Fruit fly (Drosophila melanogaster): ENCODE data around the gene Las.

The Las gene

DNA sequence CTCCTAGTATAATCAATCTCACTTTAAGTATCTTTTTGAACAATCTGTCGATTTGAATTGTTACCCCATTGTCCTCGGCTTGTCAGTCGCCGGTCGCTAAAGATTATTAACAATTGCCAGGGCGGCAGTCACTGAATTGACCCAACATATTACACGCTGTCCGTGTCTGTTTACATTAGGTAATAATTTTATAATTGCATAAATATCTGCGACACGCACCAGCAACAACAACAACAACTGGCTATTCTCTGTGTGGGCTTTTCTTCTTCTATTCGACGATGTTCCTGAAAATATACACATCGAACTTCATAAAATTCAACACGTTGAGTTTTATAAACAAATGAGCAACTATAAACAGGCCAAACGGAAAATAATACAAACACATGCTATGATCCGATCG is 16.6 kb upstream of the Las start:
- TF ChIP-seq sv (GFP tag; optimal IDR thresholded peaks at IDR 0.05) (no peak), Mio (GFP tag; optimal IDR thresholded peaks at IDR 0.05) (no peak), N (GFP tag; optimal IDR thresholded peaks at IDR 0.05) (no peak), OdsH (GFP tag; optimal IDR thresholded peaks at IDR 0.05) (no peak), brk (GFP tag; optimal IDR thresholded peaks at IDR 0.05) (no peak), foxo (GFP tag; optimal IDR thresholded peaks at IDR 0.05) (no peak), psq (GFP tag; optimal IDR thresholded peaks at IDR 0.05) (no peak)

DNA sequence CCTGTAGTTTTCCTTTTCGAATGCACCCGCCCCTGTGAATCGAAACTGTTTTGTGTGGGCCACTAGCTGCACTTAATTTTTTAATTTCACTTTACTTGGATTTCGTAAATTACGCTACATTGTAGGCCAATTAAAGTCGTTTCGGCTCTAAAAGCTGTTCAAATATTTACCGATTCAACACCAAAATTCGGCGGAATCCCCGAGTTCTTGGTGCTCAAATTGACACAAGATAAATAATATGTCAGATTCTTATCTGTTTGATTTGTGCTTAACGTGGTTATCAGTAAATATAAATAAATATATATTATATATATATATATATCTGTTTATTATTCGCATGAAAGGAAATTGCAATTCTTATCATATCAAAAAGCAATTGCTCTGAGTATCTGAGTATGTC is 15.8 kb upstream of the Las start:
- TF ChIP-seq Hnf4 (GFP tag; optimal IDR thresholded peaks at IDR 0.05) (peak; percentile 57), Sp1 (GFP tag; optimal IDR thresholded peaks at IDR 0.05) (peak; percentile 79), lola (GFP tag; optimal IDR thresholded peaks at IDR 0.05) (no peak), jim (GFP tag; optimal IDR thresholded peaks at IDR 0.05) (no peak), OdsH (GFP tag; optimal IDR thresholded peaks at IDR 0.05) (peak; percentile 51), fru (GFP tag; optimal IDR thresholded peaks at IDR 0.05) (peak; percentile 4), pan (optimal IDR thresholded peaks at IDR 0.05) (no peak), brk (GFP tag; optimal IDR thresholded peaks at IDR 0.05) (peak; percentile 43), h (GFP tag; optimal IDR thresholded peaks at IDR 0.05) (peak; percentile 67), Dfd (GFP tag; optimal IDR thresholded peaks at IDR 0.05) (no peak), foxo (GFP tag; optimal IDR thresholded peaks at IDR 0.05) (peak in 1 of 2 experiments; percentile 58), woc (GFP tag; optimal IDR thresholded peaks at IDR 0.05) (no peak), Rel (GFP tag; optimal IDR thresholded peaks at IDR 0.05) (peak; percentile 16), Rel (tag; optimal IDR thresholded peaks at IDR 0.05) (peak; percentile 99), Mio (GFP tag; optimal IDR thresholded peaks at IDR 0.05) (no peak), br (GFP tag; optimal IDR thresholded peaks at IDR 0.05) (peak; percentile 24), N (GFP tag; optimal IDR thresholded peaks at IDR 0.05) (no peak), CG9705 (GFP tag; optimal IDR thresholded peaks at IDR 0.05) (peak; percentile 78), psq (GFP tag; optimal IDR thresholded peaks at IDR 0.05) (peak; percentile 32), rgr (GFP tag; optimal IDR thresholded peaks at IDR 0.05) (peak; percentile 76), CrebA (GFP tag; optimal IDR thresholded peaks at IDR 0.05; ENCODE audit: borderline replicate concordance) (no peak), HLH106 (tag; optimal IDR thresholded peaks at IDR 0.05) (peak; percentile 67), tai (GFP tag; optimal IDR thresholded peaks at IDR 0.05) (no peak), Hr83 (GFP tag; optimal IDR thresholded peaks at IDR 0.05; ENCODE audit: poor library complexity, severe bottlenecking) (peak; percentile 76), dmrt93B (GFP tag; optimal IDR thresholded peaks at IDR 0.05) (peak; percentile 54), sv (GFP tag; optimal IDR thresholded peaks at IDR 0.05) (no peak), dl (GFP tag; optimal IDR thresholded peaks at IDR 0.05; ENCODE audit: insufficient read depth in 1 of 2, partially characterized antibody in 2 of 2) (no peak)

DNA sequence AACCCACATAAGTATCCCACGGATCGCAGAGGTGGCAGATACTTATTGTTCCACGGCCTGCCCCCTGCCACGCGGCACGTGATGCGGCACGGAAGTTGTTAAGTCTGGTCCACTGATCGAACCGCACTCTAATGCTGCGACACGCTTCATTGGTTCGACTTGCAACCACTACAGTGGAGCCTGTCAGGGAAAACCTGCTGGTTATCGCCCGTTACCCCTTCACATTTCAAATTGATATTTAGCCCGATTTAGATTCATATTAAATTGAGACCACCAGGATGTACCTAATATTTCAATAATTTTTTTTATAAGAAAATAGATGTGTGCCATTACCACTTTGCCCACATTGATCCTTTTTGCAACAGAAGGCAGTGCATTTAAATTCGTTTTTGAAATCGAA is 15.2 kb upstream of the Las start:
- TF ChIP-seq dl (GFP tag; optimal IDR thresholded peaks at IDR 0.05; ENCODE audit: insufficient read depth in 1 of 2, partially characterized antibody in 2 of 2): no peak
- TF ChIP-seq ey (GFP tag; optimal IDR thresholded peaks at IDR 0.05): peak; percentile 25

DNA sequence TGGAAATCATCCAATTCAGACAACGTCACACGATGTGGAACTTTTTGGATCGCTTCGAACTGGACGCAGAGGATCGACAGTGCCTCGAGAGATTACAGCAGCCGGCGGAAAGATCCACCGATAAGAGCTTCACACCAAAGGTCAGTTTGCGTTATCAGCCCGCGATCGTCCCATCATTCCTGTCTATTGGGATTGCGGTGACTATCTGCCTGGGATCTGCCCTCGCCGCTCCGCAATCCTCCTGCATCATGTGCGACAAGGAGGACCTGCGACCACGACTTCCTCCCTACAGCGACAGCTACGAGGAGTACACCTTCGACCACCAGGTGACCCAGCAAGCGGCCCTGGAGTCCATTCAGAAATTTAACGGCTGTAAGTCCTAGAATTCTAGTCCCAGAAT is 13.9 kb upstream of the Las start:
- no peak for TF ChIP-seq Hr83 (GFP tag; optimal IDR thresholded peaks at IDR 0.05; ENCODE audit: poor library complexity, severe bottlenecking)
- TF ChIP-seq Jra (GFP tag; optimal IDR thresholded peaks at IDR 0.05): no peak
- no peak for TF ChIP-seq Rel (GFP tag; optimal IDR thresholded peaks at IDR 0.05)
- peak; percentile 48 for TF ChIP-seq Rel (tag; optimal IDR thresholded peaks at IDR 0.05)
- no peak for TF ChIP-seq jim (GFP tag; optimal IDR thresholded peaks at IDR 0.05)
- no peak for TF ChIP-seq h (GFP tag; optimal IDR thresholded peaks at IDR 0.05)

DNA sequence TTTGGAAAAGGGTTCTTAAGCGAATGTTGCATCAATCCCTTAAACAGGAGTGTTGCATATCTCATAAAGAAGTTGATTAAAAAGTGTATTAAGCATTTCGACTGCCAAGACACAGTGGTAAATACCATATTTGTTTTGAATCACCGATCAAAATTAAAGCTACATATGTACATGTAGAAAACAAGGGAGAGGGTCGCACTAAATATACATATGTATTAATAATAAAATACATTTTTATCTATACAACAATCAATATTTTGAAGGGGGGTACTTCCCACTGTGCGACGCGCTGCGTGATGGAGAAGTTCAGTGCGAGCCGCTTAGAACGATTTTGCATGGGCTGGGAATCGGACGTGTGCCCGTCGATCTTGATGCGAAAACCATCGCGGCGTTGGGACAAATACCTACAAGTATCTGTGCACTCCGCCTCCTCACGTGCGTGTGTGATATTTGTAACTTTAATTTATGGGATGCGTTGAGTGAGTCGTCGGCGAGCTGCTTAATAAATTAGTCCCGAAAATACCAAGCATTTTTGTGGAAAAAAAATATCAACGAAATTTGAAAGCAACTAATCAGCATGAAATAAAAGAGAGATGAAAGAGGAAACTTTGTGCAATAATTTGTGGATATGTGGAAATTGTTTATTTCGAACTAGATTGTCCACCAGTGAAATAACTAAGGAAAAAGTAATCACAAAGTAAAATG is 12.8 kb upstream of the Las start:
- no peak for TF ChIP-seq pan (optimal IDR thresholded peaks at IDR 0.05)
- no peak for TF ChIP-seq Dif (GFP tag; optimal IDR thresholded peaks at IDR 0.05; ENCODE audit: partially characterized antibody)
- TF ChIP-seq Abd-B (GFP tag; optimal IDR thresholded peaks at IDR 0.05): no peak
- TF ChIP-seq Mio (GFP tag; optimal IDR thresholded peaks at IDR 0.05): no peak
- TF ChIP-seq GATAd (GFP tag; optimal IDR thresholded peaks at IDR 0.05): peak; percentile 59
- TF ChIP-seq HLH106 (tag; optimal IDR thresholded peaks at IDR 0.05): peak; percentile 84
- TF ChIP-seq Myc (optimal IDR thresholded peaks at IDR 0.05): no peak
- TF ChIP-seq Vsx2 (GFP tag; optimal IDR thresholded peaks at IDR 0.05; ENCODE audit: partially characterized antibody): no peak
- peak; percentile 92 for TF ChIP-seq brk (GFP tag; optimal IDR thresholded peaks at IDR 0.05)
- TF ChIP-seq psq (GFP tag; optimal IDR thresholded peaks at IDR 0.05): peak; percentile 88
- peak; percentile 95 for TF ChIP-seq h (GFP tag; optimal IDR thresholded peaks at IDR 0.05)
- TF ChIP-seq N (GFP tag; optimal IDR thresholded peaks at IDR 0.05): no peak
- TF ChIP-seq rgr (GFP tag; optimal IDR thresholded peaks at IDR 0.05): peak; percentile 96
- no peak for TF ChIP-seq dl (GFP tag; optimal IDR thresholded peaks at IDR 0.05; ENCODE audit: insufficient read depth in 1 of 2, partially characterized antibody in 2 of 2)
- no peak for TF ChIP-seq Dfd (GFP tag; optimal IDR thresholded peaks at IDR 0.05)
- TF ChIP-seq woc (GFP tag; optimal IDR thresholded peaks at IDR 0.05): peak; percentile 54
- TF ChIP-seq lola (GFP tag; optimal IDR thresholded peaks at IDR 0.05): no peak
- peak in 1 of 2 experiments; percentile 95 for TF ChIP-seq foxo (GFP tag; optimal IDR thresholded peaks at IDR 0.05)
- TF ChIP-seq sv (GFP tag; optimal IDR thresholded peaks at IDR 0.05): peak; percentile 73
- TF ChIP-seq sage (GFP tag; optimal IDR thresholded peaks at IDR 0.05): peak; percentile 86
- TF ChIP-seq Hr83 (GFP tag; optimal IDR thresholded peaks at IDR 0.05; ENCODE audit: poor library complexity, severe bottlenecking): peak; percentile 84
- TF ChIP-seq Hnf4 (GFP tag; optimal IDR thresholded peaks at IDR 0.05): peak; percentile 87
- TF ChIP-seq OdsH (GFP tag; optimal IDR thresholded peaks at IDR 0.05): peak; percentile 92
- TF ChIP-seq CG32264 (GFP tag; optimal IDR thresholded peaks at IDR 0.05): peak; percentile 61
- peak; percentile 73 for TF ChIP-seq Jra (GFP tag; optimal IDR thresholded peaks at IDR 0.05)
- no peak for TF ChIP-seq Hr78 (GFP tag; optimal IDR thresholded peaks at IDR 0.05)
- peak; percentile 80 for TF ChIP-seq ey (GFP tag; optimal IDR thresholded peaks at IDR 0.05)
- TF ChIP-seq dmrt93B (GFP tag; optimal IDR thresholded peaks at IDR 0.05): peak; percentile 73

All from whole organism, wandering third instar larva.